Fruit fly (Drosophila melanogaster) whole organism, embryonic: ENCODE results near the gene CG14205.

Source experiments
- Aef1 ChIP-seq: fragments of 200-800 bp; sonication (Bioruptor generic); IDR thresholded peaks from 3 replicates; pipeline ENCODE4 v1.3.6; 2022; ENCODE audit warnings: missing biosample characterization, missing genetic modification characterization
- Atf6 ChIP-seq: fragments of 200-800 bp; sonication (Bioruptor generic); IDR thresholded peaks from 2 replicates; pipeline ENCODE4 v1.3.6; 2022; ENCODE audit warnings: missing biosample characterization, missing genetic modification characterization
- BEAF-32 ChIP-seq: fragments of 200-800 bp; sonication (Bioruptor generic); optimal IDR thresholded peaks from 3 replicates; lab custom pipeline; 2017; ENCODE audit warnings: missing biosample characterization, missing genetic modification characterization, mild to moderate bottlenecking, moderate library complexity, missing genetic modification reagents
- CG10209 ChIP-seq: fragments of 200-800 bp; sonication (Bioruptor generic); optimal IDR thresholded peaks from 3 replicates; lab custom pipeline; 2017; ENCODE audit warnings: missing biosample characterization, mild to moderate bottlenecking, missing genetic modification characterization, missing genetic modification reagents
- CG10543 ChIP-seq: fragments of 200-800 bp; sonication (Bioruptor generic); optimal IDR thresholded peaks from 3 replicates; lab custom pipeline; 2017; ENCODE audit warnings: missing biosample characterization, mild to moderate bottlenecking, missing genetic modification characterization, moderate library complexity
- CG11696 ChIP-seq: fragments of 200-800 bp; sonication (Bioruptor generic); IDR thresholded peaks from 2 replicates; pipeline ENCODE4 v1.3.6; 2022; ENCODE audit warnings: missing biosample characterization, missing genetic modification characterization
- CG12744 ChIP-seq: fragments of 200-800 bp; sonication (Bioruptor generic); optimal IDR thresholded peaks from 2 replicates; lab custom pipeline; 2016; ENCODE audit warnings: missing biosample characterization, missing genetic modification characterization
- CG13624 ChIP-seq: fragments of 200-800 bp; sonication (Bioruptor generic); optimal IDR thresholded peaks from 2 replicates; lab custom pipeline; 2016; ENCODE audit warnings: missing biosample characterization, missing genetic modification characterization
- CG14710 ChIP-seq: fragments of 200-800 bp; sonication (Bioruptor generic); optimal IDR thresholded peaks from 3 replicates; lab custom pipeline; 2019; ENCODE audit warnings: missing biosample characterization, mild to moderate bottlenecking, missing genetic modification characterization, moderate library complexity
- CG16813 ChIP-seq: fragments of 200-800 bp; sonication (Bioruptor generic); IDR thresholded peaks from 3 replicates; pipeline ENCODE4 v1.3.6; 2022; ENCODE audit warnings: missing biosample characterization, missing genetic modification characterization; ENCODE audit not compliant: partially characterized antibody
- CG17385 ChIP-seq: fragments of 200-800 bp; sonication (Bioruptor generic); optimal IDR thresholded peaks from 3 replicates; lab custom pipeline; 2018; ENCODE audit warnings: missing biosample characterization, mild to moderate bottlenecking, missing genetic modification characterization
- CG17802 ChIP-seq: fragments of 200-800 bp; sonication (Bioruptor generic); optimal IDR thresholded peaks from 2 replicates; lab custom pipeline; 2018; ENCODE audit warnings: missing biosample characterization, mild to moderate bottlenecking, missing genetic modification characterization, moderate library complexity
- CG17829 ChIP-seq: fragments of 200-800 bp; optimal IDR thresholded peaks from 2 replicates; lab custom pipeline; 2019; ENCODE audit warnings: missing biosample characterization, mild to moderate bottlenecking, missing genetic modification characterization, moderate library complexity
- CG2129 ChIP-seq: fragments of 200-800 bp; sonication (Bioruptor generic); IDR thresholded peaks from 2 replicates; pipeline ENCODE4 v1.3.6; 2022; ENCODE audit warnings: missing biosample characterization, missing genetic modification characterization; ENCODE audit not compliant: partially characterized antibody
- CG3163 ChIP-seq: fragments of 200-800 bp; sonication (Bioruptor generic); optimal IDR thresholded peaks from 3 replicates; lab custom pipeline; 2016; ENCODE audit warnings: missing biosample characterization, missing genetic modification characterization
- CG42726 ChIP-seq: fragments of 200-800 bp; sonication (Bioruptor generic); IDR thresholded peaks from 2 replicates; pipeline ENCODE4 v1.3.6; 2022; ENCODE audit warnings: missing biosample characterization, missing genetic modification characterization; ENCODE audit not compliant: partially characterized antibody
- CG6791 ChIP-seq: fragments of 200-800 bp; sonication (Bioruptor generic); IDR thresholded peaks from 3 replicates; pipeline ENCODE4 v1.3.6; 2022; ENCODE audit warnings: missing biosample characterization, missing genetic modification characterization; ENCODE audit not compliant: partially characterized antibody
- CG8478 ChIP-seq: fragments of >200 bp; optimal IDR thresholded peaks from 2 replicates; lab custom pipeline; 2018
- CG9797 ChIP-seq: fragments of 200-800 bp; sonication (Bioruptor generic); optimal IDR thresholded peaks from 3 replicates; lab custom pipeline; 2018; ENCODE audit warnings: missing biosample characterization, mild to moderate bottlenecking, missing genetic modification characterization
- CG9932 ChIP-seq: fragments of 200-800 bp; sonication (Bioruptor generic); IDR thresholded peaks from 2 replicates; pipeline ENCODE4 v1.3.6; 2022; ENCODE audit warnings: missing biosample characterization, missing genetic modification characterization
- Dll ChIP-seq: fragments of 200-800 bp; sonication (Bioruptor generic); IDR thresholded peaks from 4 replicates; pipeline ENCODE4 v1.3.6; 2022; ENCODE audit warnings: missing biosample characterization, missing genetic modification characterization; ENCODE audit not compliant: partially characterized antibody
- Dref ChIP-seq: fragments of 200-800 bp; sonication (Bioruptor generic); IDR thresholded peaks from 2 replicates; pipeline ENCODE4 v1.3.6; 2022; ENCODE audit warnings: missing biosample characterization, missing genetic modification characterization
- HHEX ChIP-seq: fragments of 200-800 bp; sonication (Bioruptor generic); optimal IDR thresholded peaks from 3 replicates; lab custom pipeline; 2017; ENCODE audit warnings: missing biosample characterization, mild to moderate bottlenecking, missing genetic modification characterization, missing genetic modification reagents
- HLH4C ChIP-seq: fragments of 200-800 bp; sonication (Bioruptor generic); IDR thresholded peaks from 3 replicates; pipeline ENCODE4 v1.3.6; 2022; ENCODE audit warnings: missing biosample characterization, missing genetic modification characterization; ENCODE audit not compliant: partially characterized antibody
- Hr3 ChIP-seq: fragments of 200-800 bp; sonication (Bioruptor generic); optimal IDR thresholded peaks from 3 replicates; lab custom pipeline; 2016; ENCODE audit warnings: missing biosample characterization, missing genetic modification characterization
- MESR4 ChIP-seq: fragments of 200-800 bp; sonication (Bioruptor generic); optimal IDR thresholded peaks from 2 replicates; lab custom pipeline; 2018; ENCODE audit warnings: missing biosample characterization, mild to moderate bottlenecking, missing genetic modification characterization, moderate library complexity
- Med ChIP-seq: fragments of 200-800 bp; sonication (Bioruptor generic); peaks from one replicate; lab custom pipeline; 2016; ENCODE audit warnings: missing biosample characterization, missing genetic modification characterization, mild to moderate bottlenecking, inconsistent platforms, moderate library complexity
- Myb ChIP-seq: fragments of 200-800 bp; sonication (Bioruptor generic); optimal IDR thresholded peaks from 2 replicates; lab custom pipeline; 2016; ENCODE audit warnings: missing biosample characterization, missing genetic modification characterization
- NFAT ChIP-seq: fragments of 200-800 bp; sonication (Bioruptor generic); IDR thresholded peaks from 2 replicates; pipeline ENCODE4 v1.3.6; 2022; ENCODE audit warnings: missing biosample characterization, missing genetic modification characterization
- Ptx1 ChIP-seq: fragments of 200-800 bp; sonication (Bioruptor generic); IDR thresholded peaks from 2 replicates; pipeline ENCODE4 v1.3.6; 2022; ENCODE audit warnings: missing biosample characterization, missing genetic modification characterization
- Ravus ChIP-seq: fragments of 200-800 bp; sonication (Bioruptor generic); IDR thresholded peaks from 2 replicates; pipeline ENCODE4 v1.3.6; 2022; ENCODE audit warnings: missing biosample characterization, missing genetic modification characterization
- Scr ChIP-seq: fragments of 200-800 bp; sonication (Bioruptor generic); IDR thresholded peaks from 2 replicates; pipeline ENCODE4 v1.3.6; 2022; ENCODE audit warnings: missing biosample characterization, missing genetic modification characterization; ENCODE audit not compliant: partially characterized antibody
- Sry-δ ChIP-seq: fragments of 200-800 bp; sonication (Bioruptor generic); optimal IDR thresholded peaks from 2 replicates; lab custom pipeline; 2016; ENCODE audit warnings: missing biosample characterization, missing genetic modification characterization
- bbx ChIP-seq: fragments of 200-800 bp; sonication (Bioruptor generic); IDR thresholded peaks from 2 replicates; pipeline ENCODE4 v1.3.6; 2022; ENCODE audit warnings: missing biosample characterization, missing genetic modification characterization; ENCODE audit not compliant: partially characterized antibody
- caup ChIP-seq: fragments of 200-800 bp; sonication (Bioruptor generic); optimal IDR thresholded peaks from 3 replicates; lab custom pipeline; 2017; ENCODE audit warnings: missing biosample characterization, mild to moderate bottlenecking, missing genetic modification characterization, moderate library complexity; ENCODE audit not compliant: severe bottlenecking
- crp ChIP-seq, 2 experiments: fragments of 200-800 bp; sonication (Bioruptor generic); optimal IDR thresholded peaks; 2 replicates in 1 of 2; 3 replicates in 1 of 2; lab custom pipeline; 2017; ENCODE audit warnings: missing biosample characterization in 2 of 2, missing genetic modification characterization in 2 of 2, mild to moderate bottlenecking in 1 of 2, moderate library complexity in 1 of 2
- dm ChIP-seq: fragments of 200-800 bp; sonication (Bioruptor generic); optimal IDR thresholded peaks from 3 replicates; lab custom pipeline; 2016; ENCODE audit warnings: missing biosample characterization, missing genetic modification characterization
- ewg ChIP-seq: fragments of 200-800 bp; sonication (Bioruptor generic); optimal IDR thresholded peaks from 3 replicates; lab custom pipeline; 2017; ENCODE audit warnings: mild to moderate bottlenecking, missing biosample characterization, missing genetic modification reagents, missing genetic modification characterization
- inv ChIP-seq: fragments of 200-800 bp; sonication (Bioruptor generic); IDR thresholded peaks from 2 replicates; pipeline ENCODE4 v1.3.6; 2022; ENCODE audit warnings: missing biosample characterization, missing genetic modification characterization; ENCODE audit not compliant: partially characterized antibody
- lov ChIP-seq, 2 experiments: fragments of 200-800 bp in 1 of 2; fragments of >200 bp in 1 of 2; sonication (Bioruptor generic) in 1 of 2; IDR thresholded peaks in 1 of 2; optimal IDR thresholded peaks in 1 of 2; 2 replicates in 1 of 2; 3 replicates in 1 of 2; pipeline versions ENCODE4 v1.3.6 to Lab custom; 2017 to 2022; ENCODE audit warnings: missing biosample characterization in 1 of 2, missing genetic modification characterization in 1 of 2
- nerfin-1 ChIP-seq: fragments of 200-800 bp; sonication (Bioruptor generic); optimal IDR thresholded peaks from 3 replicates; lab custom pipeline; 2019; ENCODE audit warnings: missing biosample characterization, mild to moderate bottlenecking, missing genetic modification characterization, moderate library complexity
- phol ChIP-seq: fragments of 200-800 bp; sonication (Bioruptor generic); optimal IDR thresholded peaks from 3 replicates; lab custom pipeline; 2018; ENCODE audit warnings: missing biosample characterization, mild to moderate bottlenecking, missing genetic modification characterization, moderate library complexity
- row ChIP-seq: fragments of 200-800 bp; sonication (Bioruptor generic); IDR thresholded peaks from 3 replicates; pipeline ENCODE4 v1.3.6; 2022; ENCODE audit warnings: missing biosample characterization, missing genetic modification characterization
- sna ChIP-seq: fragments of 200-800 bp; sonication (Bioruptor generic); IDR thresholded peaks from 2 replicates; pipeline ENCODE4 v1.3.6; 2022; ENCODE audit warnings: missing biosample characterization, missing genetic modification characterization; ENCODE audit not compliant: partially characterized antibody
- usp ChIP-seq: fragments of >200 bp; optimal IDR thresholded peaks from 2 replicates; lab custom pipeline; 2017; ENCODE audit warnings: missing biosample characterization, missing genetic modification characterization
- vnd ChIP-seq: fragments of 200-800 bp; sonication (Bioruptor generic); IDR thresholded peaks from 3 replicates; pipeline ENCODE4 v1.3.6; 2022; ENCODE audit warnings: missing biosample characterization, missing genetic modification characterization; ENCODE audit not compliant: partially characterized antibody

CG14205 gene

dm6 chrX:19621145-19621544 lies 28.7 kb downstream of the CG14205 start, which contains the start of gene CG14221:
Gene CG14221 (minus strand): TSS chrX:19621245.
- TF ChIP-seq CG9797 (GFP tag; lab: Kevin White, UChicago) (no peak), Hr3 (GFP tag; lab: Kevin White, UChicago) (no peak)

- TF ChIP-seq Scr (GFP tag; lab: Robert Waterston, UW): peak; percentile 73
- TF ChIP-seq Atf6: no peak
- TF ChIP-seq BEAF-32 (GFP tag; lab: Kevin White, UChicago): peak; percentile 76
- TF ChIP-seq CG14710 (tag; lab: Kevin White, UChicago): peak; percentile 16
- TF ChIP-seq CG9932 (GFP tag; lab: Robert Waterston, UW): peak; percentile 35; the same call in 1 of the 2 replicates
- no peak for TF ChIP-seq Ptx1 (GFP tag; lab: Robert Waterston, UW)
- peak; percentile 46; the same call in 1 of the 2 replicates for TF ChIP-seq CG42726 (GFP tag; lab: Robert Waterston, UW)
- peak; percentile 12 for TF ChIP-seq phol (tag; lab: Kevin White, UChicago)
- peak; percentile 76 for TF ChIP-seq bbx (GFP tag; lab: Robert Waterston, UW)
- TF ChIP-seq CG17829 (tag; lab: Kevin White, UChicago): peak; percentile 5
- peak; percentile 31 for TF ChIP-seq CG13624 (GFP tag; lab: Kevin White, UChicago)
- peak; percentile 40 for TF ChIP-seq dm
- TF ChIP-seq HHEX (GFP tag; lab: Kevin White, UChicago): no peak
- TF ChIP-seq MESR4: peak; percentile 81
- no peak for TF ChIP-seq Ravus (GFP tag; lab: Robert Waterston, UW)
- TF ChIP-seq Dll (GFP tag; lab: Robert Waterston, UW): peak; percentile 73
- TF ChIP-seq Med: peak; percentile 87
- no peak for TF ChIP-seq CG12744 (GFP tag; lab: Kevin White, UChicago)
- 0 out of 2 replicates have a peak, but pooled peaks have one; percentile 14 for TF ChIP-seq NFAT
- peak; percentile 52; the same call in 1 of the 2 replicates for TF ChIP-seq CG11696
- peak; percentile 73 for TF ChIP-seq HLH4C
- TF ChIP-seq sna: peak; percentile 71; the same call in 1 of the 2 replicates
- TF ChIP-seq lov (optimal IDR thresholded peaks at IDR 0.05; lab: Kevin White, UChicago): no peak
- TF ChIP-seq lov (GFP tag; IDR thresholded peaks at IDR 0.05; lab: Robert Waterston, UW): no peak
- peak; percentile 91 for TF ChIP-seq Sry-δ (GFP tag; lab: Kevin White, UChicago)
- TF ChIP-seq CG10209 (GFP tag; lab: Kevin White, UChicago): no peak
- TF ChIP-seq vnd (GFP tag; lab: Robert Waterston, UW): peak; percentile 56
- TF ChIP-seq CG6791 (GFP tag; lab: Robert Waterston, UW): peak; percentile 68
- no peak for TF ChIP-seq CG3163 (GFP tag; lab: Kevin White, UChicago)
- peak; percentile 7 for TF ChIP-seq ewg (GFP tag; lab: Kevin White, UChicago)
- TF ChIP-seq Myb: peak; percentile 16
- peak in 1 of 2 experiments; percentile 69 for TF ChIP-seq crp (GFP tag; optimal IDR thresholded peaks at IDR 0.05; lab: Kevin White, UChicago)
- peak; percentile 87 for TF ChIP-seq Dref (GFP tag; lab: Robert Waterston, UW)
- TF ChIP-seq CG10543 (GFP tag; lab: Kevin White, UChicago): no peak
- TF ChIP-seq CG16813: peak; percentile 68
- peak; percentile 55; the same call in 1 of the 2 replicates for TF ChIP-seq inv (GFP tag; lab: Robert Waterston, UW)
- TF ChIP-seq CG17802: peak; percentile 96
- TF ChIP-seq usp (GFP tag; lab: Kevin White, UChicago): no peak
- TF ChIP-seq nerfin-1 (tag; lab: Kevin White, UChicago): peak; percentile 38
- peak; percentile 82 for TF ChIP-seq CG17385 (GFP tag; lab: Kevin White, UChicago)
- TF ChIP-seq caup (GFP tag; lab: Kevin White, UChicago): no peak
- TF ChIP-seq CG8478 (lab: Kevin White, UChicago): no peak
- peak; percentile 28; the same call in 1 of the 2 replicates for TF ChIP-seq CG2129 (GFP tag; lab: Robert Waterston, UW)
- no peak for TF ChIP-seq Aef1 (GFP tag; lab: Robert Waterston, UW)
- peak; percentile 28; the same call in 1 of the 3 replicates for TF ChIP-seq row (GFP tag; lab: Robert Waterston, UW)
Observed at dm6 chrX:19622924-19623323, 30.5 kb downstream of the CG14205 start, which contains the start of the genes Naa20A and MKP-4. Gene Naa20A (minus strand): TSS chrX:19623074. Gene MKP-4 (plus strand): TSS chrX:19623114.
